Fruit fly (Drosophila melanogaster) whole organism, adult: ENCODE results near the gene CG3397.

Experiments
- CG11617 ChIP-seq: fragments of 200-800 bp; sonication (Bioruptor generic); optimal IDR thresholded peaks from 2 replicates; lab custom pipeline; 2017; ENCODE audit warnings: mild to moderate bottlenecking, missing biosample characterization, missing genetic modification reagents, missing genetic modification characterization
- CG7045 ChIP-seq: fragments of 200-800 bp; sonication (Bioruptor generic); optimal IDR thresholded peaks from 2 replicates; lab custom pipeline; 2017; ENCODE audit warnings: missing biosample characterization, mild to moderate bottlenecking, missing genetic modification characterization
- Clk ChIP-seq: fragments of 200-800 bp; sonication (Bioruptor generic); optimal IDR thresholded peaks from 2 replicates; lab custom pipeline; 2017; ENCODE audit warnings: missing biosample characterization, missing genetic modification characterization
- Hr96 ChIP-seq: fragments of 200-800 bp; sonication (Bioruptor generic); optimal IDR thresholded peaks from 2 replicates; lab custom pipeline; 2016; ENCODE audit warnings: missing biosample characterization, missing genetic modification characterization
- Mnt ChIP-seq: fragments of 200-800 bp; sonication (Bioruptor generic); optimal IDR thresholded peaks from 2 replicates; lab custom pipeline; 2016; ENCODE audit warnings: missing biosample characterization, mild to moderate bottlenecking, missing genetic modification characterization
- cnc ChIP-seq, 2 experiments: fragments of >200 bp; optimal IDR thresholded peaks; 2 replicates each; lab custom pipeline; 2017
- pad ChIP-seq: fragments of 200-800 bp; sonication (Bioruptor generic); optimal IDR thresholded peaks from 3 replicates; lab custom pipeline; 2017; ENCODE audit warnings: missing biosample characterization, missing genetic modification characterization, mild to moderate bottlenecking, moderate library complexity, missing genetic modification reagents

dm6 chr3R:11998130-11998529 lies 13.8 kb upstream of the CG3397 start:
- TF ChIP-seq Hr96 (GFP tag; lab: Kevin White, UChicago) (no peak), CG7045 (GFP tag; lab: Kevin White, UChicago) (no peak), CG11617 (GFP tag; lab: Kevin White, UChicago) (no peak), pad (GFP tag; lab: Kevin White, UChicago) (no peak), Clk (GFP tag; lab: Kevin White, UChicago) (no peak), cnc (optimal IDR thresholded peaks at IDR 0.05; lab: Kevin White, UChicago) (no peak), Mnt (no peak)
